ENCODE assay signal across 2 fruit fly cellular contexts in genomic region chr3L:11285066-11285465, dm6.
TF ChIP-seq lines count a peak whose summit lies in the region.

No protein-coding gene starts in this region.

TF ChIP-seq in whole organism, embryonic, 481 proteins besides CTCF, POLR2A, EP300 and RAD21 (continued from another document and continues in another):
- TF ChIP-seq CkIIα-i1 (GFP tag; IDR thresholded peaks at IDR 0.05; lab: Robert Waterston, UW) (no peak), sim (GFP tag; IDR thresholded peaks at IDR 0.05; lab: Robert Waterston, UW) (no peak; the same call in 1 of the 2 replicates), CG6254 (GFP tag; optimal IDR thresholded peaks at IDR 0.05; lab: Kevin White, UChicago) (peak; percentile 16), Ssrp (tag; optimal IDR thresholded peaks at IDR 0.05; lab: Kevin White, UChicago) (no peak), nom (GFP tag; optimal IDR thresholded peaks at IDR 0.05; lab: Kevin White, UChicago) (no peak), Asciz (GFP tag; optimal IDR thresholded peaks at IDR 0.05; lab: Kevin White, UChicago) (peak; percentile 67), CG12659 (GFP tag; optimal IDR thresholded peaks at IDR 0.05; lab: Kevin White, UChicago) (no peak), CG18262 (tag; optimal IDR thresholded peaks at IDR 0.05; lab: Kevin White, UChicago) (peak; percentile 69), CG10543 (GFP tag; optimal IDR thresholded peaks at IDR 0.05; lab: Kevin White, UChicago) (no peak), amos (GFP tag; IDR thresholded peaks at IDR 0.05; lab: Robert Waterston, UW; ENCODE audit: partially characterized antibody) (no peak), zf30C (GFP tag; optimal IDR thresholded peaks at IDR 0.05; lab: Kevin White, UChicago) (no peak), zen2 (GFP tag; IDR thresholded peaks at IDR 0.05; lab: Robert Waterston, UW; ENCODE audit: partially characterized antibody) (no peak), Fer3 (tag; optimal IDR thresholded peaks at IDR 0.05; lab: Kevin White, UChicago) (peak; percentile 69), Tbp (GFP tag; optimal IDR thresholded peaks at IDR 0.05; lab: Kevin White, UChicago) (no peak), nerfin-1 (tag; optimal IDR thresholded peaks at IDR 0.05; lab: Kevin White, UChicago) (no peak), gsb-n (tag; optimal IDR thresholded peaks at IDR 0.05; lab: Kevin White, UChicago) (no peak), sisA (GFP tag; IDR thresholded peaks at IDR 0.05; lab: Robert Waterston, UW) (no peak; the same call in 1 of the 2 replicates), CG6791 (GFP tag; IDR thresholded peaks at IDR 0.05; lab: Robert Waterston, UW; ENCODE audit: partially characterized antibody) (no peak), corto (GFP tag; optimal IDR thresholded peaks at IDR 0.05; lab: Kevin White, UChicago) (no peak), Dbx (GFP tag; IDR thresholded peaks at IDR 0.05; lab: Robert Waterston, UW) (peak; percentile 20; the same call in 1 of the 3 replicates), CG14965 (GFP tag; optimal IDR thresholded peaks at IDR 0.05; lab: Kevin White, UChicago; ENCODE audit: borderline replicate concordance) (no peak), CG14710 (tag; optimal IDR thresholded peaks at IDR 0.05; lab: Kevin White, UChicago) (peak; percentile 57), BtbVII (GFP tag; optimal IDR thresholded peaks at IDR 0.05; lab: Kevin White, UChicago) (no peak), CG15011 (GFP tag; optimal IDR thresholded peaks at IDR 0.05; lab: Kevin White, UChicago) (no peak), aop (GFP tag; IDR thresholded peaks at IDR 0.05; lab: Robert Waterston, UW) (no peak), Mes4 (GFP tag; optimal IDR thresholded peaks at IDR 0.05; lab: Kevin White, UChicago) (no peak), mld (GFP tag; IDR thresholded peaks at IDR 0.05; lab: Robert Waterston, UW; ENCODE audit: partially characterized antibody) (no peak), CG1233 (GFP tag; optimal IDR thresholded peaks at IDR 0.05; lab: Kevin White, UChicago) (peak; percentile 26), CG3407 (GFP tag; optimal IDR thresholded peaks at IDR 0.05; lab: Kevin White, UChicago) (no peak), dysf (GFP tag; IDR thresholded peaks at IDR 0.05; lab: Robert Waterston, UW) (peak; percentile 73; the same call in 2 of the 3 replicates), Ets65A (GFP tag; lab: Kevin White, UChicago) (no peak), CG17186 (GFP tag; optimal IDR thresholded peaks at IDR 0.05; lab: Kevin White, UChicago) (no peak), pfk (GFP tag; optimal IDR thresholded peaks at IDR 0.05; lab: Kevin White, UChicago) (no peak), CG12104 (GFP tag; optimal IDR thresholded peaks at IDR 0.05; lab: Kevin White, UChicago) (no peak), sens (GFP tag; lab: Kevin White, UChicago) (peak; percentile 13), CG16813 (GFP tag; IDR thresholded peaks at IDR 0.05; lab: Robert Waterston, UW; ENCODE audit: partially characterized antibody) (no peak), CG10366 (GFP tag; IDR thresholded peaks at IDR 0.05; lab: Robert Waterston, UW) (no peak), CG2120 (GFP tag; optimal IDR thresholded peaks at IDR 0.05; lab: Kevin White, UChicago) (no peak), unc-4 (GFP tag; IDR thresholded peaks at IDR 0.05; lab: Robert Waterston, UW; ENCODE audit: partially characterized antibody) (no peak), Xrp1 (GFP tag; IDR thresholded peaks at IDR 0.05; lab: Robert Waterston, UW) (peak; percentile 76), sqz (GFP tag; optimal IDR thresholded peaks at IDR 0.05; lab: Kevin White, UChicago) (peak; percentile 12), D19B (GFP tag; optimal IDR thresholded peaks at IDR 0.05; lab: Kevin White, UChicago) (no peak), CG13123 (GFP tag; optimal IDR thresholded peaks at IDR 0.05; lab: Kevin White, UChicago) (no peak), CG11504 (tag; optimal IDR thresholded peaks at IDR 0.05; lab: Kevin White, UChicago) (peak; percentile 91), E2f1 (GFP tag; IDR thresholded peaks at IDR 0.05; lab: Robert Waterston, UW) (peak; percentile 65), tio (GFP tag; optimal IDR thresholded peaks at IDR 0.05; lab: Kevin White, UChicago) (no peak), eyg (GFP tag; optimal IDR thresholded peaks at IDR 0.05; lab: Kevin White, UChicago) (no peak), twi (tag; optimal IDR thresholded peaks at IDR 0.05; lab: Kevin White, UChicago) (no peak), sob (GFP tag; IDR thresholded peaks at IDR 0.05; lab: Robert Waterston, UW) (0 out of 2 replicates have a peak, but pooled peaks have one; percentile 5), CG32767 (GFP tag; IDR thresholded peaks at IDR 0.05; lab: Robert Waterston, UW) (no peak), CG14050 (GFP tag; IDR thresholded peaks at IDR 0.05; lab: Robert Waterston, UW) (no peak), ap (GFP tag; IDR thresholded peaks at IDR 0.05; lab: Robert Waterston, UW) (no peak), prd (optimal IDR thresholded peaks at IDR 0.05; lab: Kevin White, UChicago) (no peak), prd (GFP tag; IDR thresholded peaks at IDR 0.05; lab: Robert Waterston, UW) (peak; percentile 63), Hsf (GFP tag; optimal IDR thresholded peaks at IDR 0.05; lab: Kevin White, UChicago) (no peak), CG4730 (GFP tag; IDR thresholded peaks at IDR 0.05; lab: Robert Waterston, UW) (no peak), trh (GFP tag; optimal IDR thresholded peaks at IDR 0.05; lab: Kevin White, UChicago) (peak; percentile 17), nau (GFP tag; optimal IDR thresholded peaks at IDR 0.05; lab: Kevin White, UChicago) (peak; percentile 53), nmo (GFP tag; optimal IDR thresholded peaks at IDR 0.05; lab: Kevin White, UChicago) (peak; percentile 50), gem (tag; optimal IDR thresholded peaks at IDR 0.05; lab: Kevin White, UChicago) (peak; percentile 5), CG8924 (tag; optimal IDR thresholded peaks at IDR 0.05; lab: Kevin White, UChicago) (peak; percentile 39), Taf1 (GFP tag; IDR thresholded peaks at IDR 0.05; lab: Robert Waterston, UW) (no peak), CG8359 (GFP tag; optimal IDR thresholded peaks at IDR 0.05; lab: Kevin White, UChicago; ENCODE audit: borderline replicate concordance) (no peak), tll (GFP tag; optimal IDR thresholded peaks at IDR 0.05; lab: Kevin White, UChicago) (no peak), Sox100B (GFP tag; optimal IDR thresholded peaks at IDR 0.05; lab: Kevin White, UChicago) (peak; percentile 40), Chrac-16 (GFP tag; optimal IDR thresholded peaks at IDR 0.05; lab: Kevin White, UChicago) (no peak), ash1 (GFP tag; optimal IDR thresholded peaks at IDR 0.05; lab: Kevin White, UChicago) (no peak)

TF ChIP-seq in whole organism, prepupa, 60 proteins besides CTCF, POLR2A, EP300 and RAD21 (continued from another document):
- TF ChIP-seq fd59A (GFP tag; optimal IDR thresholded peaks at IDR 0.05; lab: Kevin White, UChicago): no peak
- TF ChIP-seq ss (GFP tag; optimal IDR thresholded peaks at IDR 0.05; lab: Kevin White, UChicago): no peak
- TF ChIP-seq acj6 (GFP tag; optimal IDR thresholded peaks at IDR 0.05; lab: Kevin White, UChicago): no peak
- peak; percentile 47 for TF ChIP-seq Lpt (GFP tag; optimal IDR thresholded peaks at IDR 0.05; lab: Kevin White, UChicago)
- no peak for TF ChIP-seq CG3032 (tag; optimal IDR thresholded peaks at IDR 0.05; lab: Kevin White, UChicago)
- no peak for TF ChIP-seq net (GFP tag; optimal IDR thresholded peaks at IDR 0.05; lab: Kevin White, UChicago)
- TF ChIP-seq topi (GFP tag; optimal IDR thresholded peaks at IDR 0.05; lab: Kevin White, UChicago): peak; percentile 15
- TF ChIP-seq vri (GFP tag; optimal IDR thresholded peaks at IDR 0.05; lab: Kevin White, UChicago): no peak
- no peak for TF ChIP-seq Hr4 (GFP tag; optimal IDR thresholded peaks at IDR 0.05; lab: Kevin White, UChicago)
- no peak for TF ChIP-seq CG10631 (GFP tag; optimal IDR thresholded peaks at IDR 0.05; lab: Kevin White, UChicago)
- no peak for TF ChIP-seq CG4318 (GFP tag; optimal IDR thresholded peaks at IDR 0.05; lab: Kevin White, UChicago)
- no peak for TF ChIP-seq Sox102F (GFP tag; optimal IDR thresholded peaks at IDR 0.05; lab: Kevin White, UChicago)
- no peak for TF ChIP-seq esn (GFP tag; optimal IDR thresholded peaks at IDR 0.05; lab: Kevin White, UChicago)
- no peak for TF ChIP-seq pdm3 (GFP tag; optimal IDR thresholded peaks at IDR 0.05; lab: Kevin White, UChicago)
- no peak for TF ChIP-seq Ets21C (GFP tag; optimal IDR thresholded peaks at IDR 0.05; lab: Kevin White, UChicago)
- no peak for TF ChIP-seq Eip75B (GFP tag; optimal IDR thresholded peaks at IDR 0.05; lab: Kevin White, UChicago)
- no peak for TF ChIP-seq CG8319 (GFP tag; optimal IDR thresholded peaks at IDR 0.05; lab: Kevin White, UChicago)
- no peak for TF ChIP-seq salr (GFP tag; optimal IDR thresholded peaks at IDR 0.05; lab: Kevin White, UChicago)
- no peak for TF ChIP-seq CG9139 (GFP tag; optimal IDR thresholded peaks at IDR 0.05; lab: Kevin White, UChicago)
- no peak for TF ChIP-seq OdsH (GFP tag; optimal IDR thresholded peaks at IDR 0.05; lab: Kevin White, UChicago)
- TF ChIP-seq CG6163 (GFP tag; IDR thresholded peaks at IDR 0.05; lab: Robert Waterston, UW): peak; percentile 65; the same call in 2 of the 3 replicates
- no peak for TF ChIP-seq Met (GFP tag; optimal IDR thresholded peaks at IDR 0.05; lab: Kevin White, UChicago)
- no peak for TF ChIP-seq Hr39 (GFP tag; optimal IDR thresholded peaks at IDR 0.05; lab: Kevin White, UChicago)
- TF ChIP-seq CG6854 (GFP tag; optimal IDR thresholded peaks at IDR 0.05; lab: Kevin White, UChicago): no peak
- peak; percentile 25 for TF ChIP-seq CG11762 (GFP tag; optimal IDR thresholded peaks at IDR 0.05; lab: Kevin White, UChicago; ENCODE audit: insufficient read depth)
- TF ChIP-seq dsx (GFP tag; optimal IDR thresholded peaks at IDR 0.05; lab: Kevin White, UChicago; ENCODE audit: poor library complexity, severe bottlenecking): peak; percentile 65
- peak; percentile 69 for TF ChIP-seq Gug (GFP tag; IDR thresholded peaks at IDR 0.05; lab: Robert Waterston, UW)
- peak; percentile 36 for TF ChIP-seq CG3919 (GFP tag; optimal IDR thresholded peaks at IDR 0.05; lab: Kevin White, UChicago)
TF ChIP-seq in whole organism, prepupa: peak in this region for 11.
